Fruit fly (Drosophila melanogaster): Measurements from ENCODE around the gene Fie.
A peak's percentile ranks its signal among the peaks of the same experiment; 100 is the strongest.

Gene Fie

DNA sequence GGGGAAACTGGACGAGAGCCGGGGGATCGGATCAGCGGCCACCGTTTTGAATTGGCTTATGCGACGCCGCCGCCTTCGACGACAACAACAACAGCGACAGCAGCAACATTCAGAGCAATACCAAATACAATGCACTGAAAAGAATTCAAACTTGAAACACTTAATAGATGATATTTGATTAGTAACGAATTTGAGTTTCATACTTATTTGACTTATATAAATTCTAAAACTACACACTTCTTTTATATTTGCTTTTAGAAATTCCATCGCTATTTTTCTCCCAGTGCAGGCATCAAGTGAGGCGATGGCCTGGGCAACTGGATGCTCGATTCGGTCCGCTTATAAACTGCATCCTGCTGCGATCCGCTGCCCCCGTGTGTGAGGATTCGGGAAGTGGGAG is 24.4 kb upstream of the Fie start:
- TF ChIP-seq h (GFP tag; optimal IDR thresholded peaks at IDR 0.05): peak; percentile 89
- TF ChIP-seq CG9705 (GFP tag; optimal IDR thresholded peaks at IDR 0.05): no peak
- no peak for TF ChIP-seq N (GFP tag; optimal IDR thresholded peaks at IDR 0.05)
- TF ChIP-seq Dfd (GFP tag; optimal IDR thresholded peaks at IDR 0.05): peak; percentile 20
- TF ChIP-seq tai (GFP tag; optimal IDR thresholded peaks at IDR 0.05): peak; percentile 20
- no peak for TF ChIP-seq Myc (optimal IDR thresholded peaks at IDR 0.05)
- peak; percentile 15 to 80 for TF ChIP-seq foxo (GFP tag; optimal IDR thresholded peaks at IDR 0.05)
- peak; percentile 73 for TF ChIP-seq woc (GFP tag; optimal IDR thresholded peaks at IDR 0.05)
- TF ChIP-seq sage (GFP tag; optimal IDR thresholded peaks at IDR 0.05): peak; percentile 25
- peak; percentile 80 for TF ChIP-seq HLH106 (tag; optimal IDR thresholded peaks at IDR 0.05)
- TF ChIP-seq br (GFP tag; optimal IDR thresholded peaks at IDR 0.05): peak; percentile 79
- TF ChIP-seq fru (GFP tag; optimal IDR thresholded peaks at IDR 0.05): peak; percentile 83
- peak; percentile 79 for TF ChIP-seq rgr (GFP tag; optimal IDR thresholded peaks at IDR 0.05)
- peak; percentile 76 for TF ChIP-seq OdsH (GFP tag; optimal IDR thresholded peaks at IDR 0.05)
- no peak for TF ChIP-seq jim (GFP tag; optimal IDR thresholded peaks at IDR 0.05)
- TF ChIP-seq Rel (GFP tag; optimal IDR thresholded peaks at IDR 0.05): peak; percentile 57
- peak; percentile 35 for TF ChIP-seq Rel (tag; optimal IDR thresholded peaks at IDR 0.05)
- no peak for TF ChIP-seq sv (GFP tag; optimal IDR thresholded peaks at IDR 0.05)
- no peak for TF ChIP-seq CrebA (GFP tag; optimal IDR thresholded peaks at IDR 0.05; ENCODE audit: borderline replicate concordance)
- TF ChIP-seq Hr83 (GFP tag; optimal IDR thresholded peaks at IDR 0.05; ENCODE audit: poor library complexity, severe bottlenecking): no peak
- TF ChIP-seq CG32264 (GFP tag; optimal IDR thresholded peaks at IDR 0.05): peak; percentile 59
- TF ChIP-seq psq (GFP tag; optimal IDR thresholded peaks at IDR 0.05): peak; percentile 67
- TF ChIP-seq dmrt93B (GFP tag; optimal IDR thresholded peaks at IDR 0.05): peak; percentile 20
- TF ChIP-seq lola (GFP tag; optimal IDR thresholded peaks at IDR 0.05): no peak
- TF ChIP-seq brk (GFP tag; optimal IDR thresholded peaks at IDR 0.05): peak; percentile 66
- TF ChIP-seq Vsx2 (GFP tag; optimal IDR thresholded peaks at IDR 0.05; ENCODE audit: partially characterized antibody): no peak
- TF ChIP-seq Hr78 (GFP tag; optimal IDR thresholded peaks at IDR 0.05): no peak
- TF ChIP-seq pan (optimal IDR thresholded peaks at IDR 0.05): no peak
- TF ChIP-seq Jra (GFP tag; optimal IDR thresholded peaks at IDR 0.05): peak; percentile 58
- TF ChIP-seq dl (GFP tag; optimal IDR thresholded peaks at IDR 0.05; ENCODE audit: insufficient read depth in 1 of 2, partially characterized antibody in 2 of 2): no peak
- peak; percentile 84 for TF ChIP-seq ey (GFP tag; optimal IDR thresholded peaks at IDR 0.05)
- TF ChIP-seq Hnf4 (GFP tag; optimal IDR thresholded peaks at IDR 0.05): peak; percentile 82
- no peak for TF ChIP-seq GATAd (GFP tag; optimal IDR thresholded peaks at IDR 0.05)
- TF ChIP-seq dsf (GFP tag; optimal IDR thresholded peaks at IDR 0.05; ENCODE audit: borderline replicate concordance): no peak
- no peak for TF ChIP-seq Abd-B (GFP tag; optimal IDR thresholded peaks at IDR 0.05)
- TF ChIP-seq Mio (GFP tag; optimal IDR thresholded peaks at IDR 0.05): no peak
- peak; percentile 79 for TF ChIP-seq Sp1 (GFP tag; optimal IDR thresholded peaks at IDR 0.05)

- TF ChIP-seq lola (GFP tag; optimal IDR thresholded peaks at IDR 0.05) (no peak), GATAd (GFP tag; optimal IDR thresholded peaks at IDR 0.05) (no peak), brk (GFP tag; optimal IDR thresholded peaks at IDR 0.05) (no peak), psq (GFP tag; optimal IDR thresholded peaks at IDR 0.05) (no peak), Hr83 (GFP tag; optimal IDR thresholded peaks at IDR 0.05; ENCODE audit: poor library complexity, severe bottlenecking) (no peak), h (GFP tag; optimal IDR thresholded peaks at IDR 0.05) (no peak), Dfd (GFP tag; optimal IDR thresholded peaks at IDR 0.05) (no peak), sage (GFP tag; optimal IDR thresholded peaks at IDR 0.05) (no peak), HLH106 (tag; optimal IDR thresholded peaks at IDR 0.05) (no peak), dl (GFP tag; optimal IDR thresholded peaks at IDR 0.05; ENCODE audit: insufficient read depth in 1 of 2, partially characterized antibody in 2 of 2) (no peak), br (GFP tag; optimal IDR thresholded peaks at IDR 0.05) (no peak), Jra (GFP tag; optimal IDR thresholded peaks at IDR 0.05) (no peak), pan (optimal IDR thresholded peaks at IDR 0.05) (no peak), ey (GFP tag; optimal IDR thresholded peaks at IDR 0.05) (no peak), Hnf4 (GFP tag; optimal IDR thresholded peaks at IDR 0.05) (no peak), Hr78 (GFP tag; optimal IDR thresholded peaks at IDR 0.05) (no peak), foxo (GFP tag; optimal IDR thresholded peaks at IDR 0.05) (no peak)
Measured at dm6 chr3L:3871284-3871683, 21.1 kb upstream of the Fie start.

DNA sequence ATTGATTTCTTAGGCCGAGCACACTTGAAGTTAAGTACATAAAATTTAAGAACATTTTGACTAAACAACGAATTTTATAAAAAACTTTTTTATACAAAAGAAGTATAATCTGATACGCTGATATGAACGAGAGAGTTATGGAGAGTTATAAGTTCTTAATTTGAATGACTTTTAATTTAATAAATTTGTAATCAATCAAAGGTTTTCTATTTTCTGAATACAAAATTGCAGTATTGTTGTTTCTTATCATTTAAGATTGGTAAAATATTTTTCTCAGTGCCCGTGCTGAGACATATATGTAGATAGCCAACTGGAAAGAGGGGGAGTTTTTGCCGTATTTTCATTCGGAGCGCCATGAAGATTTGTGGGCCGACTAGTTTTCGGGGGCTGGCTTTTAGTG is 19.3 kb upstream of the Fie start:
- no peak for TF ChIP-seq N (GFP tag; optimal IDR thresholded peaks at IDR 0.05)
- TF ChIP-seq h (GFP tag; optimal IDR thresholded peaks at IDR 0.05): no peak
- TF ChIP-seq ey (GFP tag; optimal IDR thresholded peaks at IDR 0.05): no peak
- no peak for TF ChIP-seq Dfd (GFP tag; optimal IDR thresholded peaks at IDR 0.05)
- no peak for TF ChIP-seq lola (GFP tag; optimal IDR thresholded peaks at IDR 0.05)
- no peak for TF ChIP-seq pan (optimal IDR thresholded peaks at IDR 0.05)
